Worm (Caenorhabditis elegans) whole organism, L3 larva: Measurements from ENCODE around the gene dnj-26.

Experiments used
- R02D3.7 ChIP-seq: fragments of 150-350 bp; optimal IDR thresholded peaks from 2 replicates; lab custom pipeline; 2014; ENCODE audit warnings: missing biosample characterization, missing genetic modification characterization
- ZK546.5 ChIP-seq: sonication (generic microtip); optimal IDR thresholded peaks from 2 replicates; lab custom pipeline; 2017; ENCODE audit warnings: missing biosample characterization, missing genetic modification characterization
- aly-2 ChIP-seq: fragments of 150-350 bp; optimal IDR thresholded peaks from 2 replicates; lab custom pipeline; 2014; ENCODE audit warnings: missing biosample characterization, missing genetic modification characterization
- ama-1 ChIP-seq: fragments of 150-350 bp; optimal IDR thresholded peaks from 2 replicates; lab custom pipeline; 2018
- ceh-16 ChIP-seq: sonication (generic microtip); optimal IDR thresholded peaks from 2 replicates; lab custom pipeline; 2017; ENCODE audit warnings: missing biosample characterization, missing genetic modification characterization
- ceh-9 ChIP-seq: sonication (generic microtip); optimal IDR thresholded peaks from 2 replicates; lab custom pipeline; 2018; ENCODE audit warnings: missing biosample characterization, missing genetic modification characterization
- daf-12 ChIP-seq: fragments of 150-350 bp; optimal IDR thresholded peaks from 2 replicates; lab custom pipeline; 2014; ENCODE audit warnings: missing biosample characterization, missing genetic modification reagents, missing genetic modification characterization
- egl-5 ChIP-seq: fragments of 150-350 bp; optimal IDR thresholded peaks from 2 replicates; lab custom pipeline; 2017; ENCODE audit warnings: missing biosample characterization, missing genetic modification reagents, missing genetic modification characterization, inconsistent platforms
- elt-1 ChIP-seq: fragments of 150-350 bp; optimal IDR thresholded peaks from 2 replicates; lab custom pipeline; 2014; ENCODE audit warnings: missing biosample characterization, missing genetic modification characterization
- eor-1 ChIP-seq, 2 experiments: fragments of 150-350 bp; optimal IDR thresholded peaks; 2 replicates each; lab custom pipeline; 2014 to 2018; ENCODE audit warnings: missing biosample characterization in 2 of 2, missing genetic modification characterization in 2 of 2
- fos-1 ChIP-seq: fragments of 150-350 bp; optimal IDR thresholded peaks from 2 replicates; lab custom pipeline; 2014; ENCODE audit warnings: missing biosample characterization, missing genetic modification characterization
- hmg-11 ChIP-seq: sonication (generic microtip); optimal IDR thresholded peaks from 2 replicates; lab custom pipeline; 2016; ENCODE audit warnings: missing genetic modification characterization, missing compliant biosample characterization
- jun-1 ChIP-seq: fragments of 150-350 bp; optimal IDR thresholded peaks from 2 replicates; lab custom pipeline; 2014; ENCODE audit warnings: missing biosample characterization, missing genetic modification reagents, missing genetic modification characterization
- lin-15B ChIP-seq: fragments of 150-350 bp; optimal IDR thresholded peaks from 2 replicates; lab custom pipeline; 2014; ENCODE audit warnings: missing biosample characterization, missing genetic modification characterization
- lin-39 ChIP-seq: fragments of 150-350 bp; optimal IDR thresholded peaks from 2 replicates; lab custom pipeline; 2018; ENCODE audit warnings: missing biosample characterization, missing genetic modification reagents, missing genetic modification characterization
- lsy-12 ChIP-seq: sonication (generic microtip); optimal IDR thresholded peaks from 2 replicates; lab custom pipeline; 2016; ENCODE audit warnings: mild to moderate bottlenecking, missing genetic modification characterization, missing compliant biosample characterization
- mdl-1 ChIP-seq: fragments of 150-350 bp; optimal IDR thresholded peaks from 2 replicates; lab custom pipeline; 2014; ENCODE audit warnings: missing biosample characterization, missing genetic modification characterization
- mml-1 ChIP-seq: fragments of 150-350 bp; sonication (generic microtip); optimal IDR thresholded peaks from 3 replicates; lab custom pipeline; 2014; ENCODE audit warnings: missing biosample characterization, missing genetic modification characterization
- nfya-1 ChIP-seq: sonication (generic microtip); optimal IDR thresholded peaks from 2 replicates; lab custom pipeline; 2017; ENCODE audit warnings: missing genetic modification characterization, mild to moderate bottlenecking, missing compliant biosample characterization, antibody characterized with exemption, moderate library complexity; ENCODE audit not compliant: insufficient read depth
- nhr-11 ChIP-seq: fragments of 150-350 bp; optimal IDR thresholded peaks from 2 replicates; lab custom pipeline; 2014; ENCODE audit warnings: missing biosample characterization, missing genetic modification characterization
- nhr-12 ChIP-seq: fragments of 150-350 bp; optimal IDR thresholded peaks from 2 replicates; lab custom pipeline; 2014; ENCODE audit warnings: missing biosample characterization, missing genetic modification characterization
- nhr-23 ChIP-seq: fragments of 150-350 bp; optimal IDR thresholded peaks from 2 replicates; lab custom pipeline; 2014; ENCODE audit warnings: missing biosample characterization, missing genetic modification reagents, missing genetic modification characterization
- nhr-25 ChIP-seq: sonication (generic microtip); optimal IDR thresholded peaks from 2 replicates; lab custom pipeline; 2017; ENCODE audit warnings: missing biosample characterization, missing genetic modification characterization
- nhr-28 ChIP-seq: fragments of 150-350 bp; optimal IDR thresholded peaks from 2 replicates; lab custom pipeline; 2014; ENCODE audit warnings: missing biosample characterization, missing genetic modification characterization
- nhr-43 ChIP-seq: sonication (generic microtip); optimal IDR thresholded peaks from 2 replicates; lab custom pipeline; 2016; ENCODE audit warnings: mild to moderate bottlenecking, missing genetic modification characterization, missing compliant biosample characterization; ENCODE audit not compliant: poor library complexity, severe bottlenecking
- nhr-67 ChIP-seq: fragments of 150-350 bp; optimal IDR thresholded peaks from 2 replicates; lab custom pipeline; 2014; ENCODE audit warnings: missing biosample characterization, missing genetic modification characterization
- pha-4 ChIP-seq: fragments of 150-350 bp; optimal IDR thresholded peaks from 2 replicates; lab custom pipeline; 2014; ENCODE audit warnings: missing biosample characterization, missing genetic modification reagents, missing genetic modification characterization
- pqm-1 ChIP-seq: fragments of 150-350 bp; optimal IDR thresholded peaks from 2 replicates; lab custom pipeline; 2017; ENCODE audit warnings: missing biosample characterization, missing genetic modification characterization, inconsistent platforms
- sea-2 ChIP-seq: fragments of 150-350 bp; sonication (generic microtip); optimal IDR thresholded peaks from 4 replicates; lab custom pipeline; 2014; ENCODE audit warnings: missing biosample characterization, missing genetic modification reagents, missing genetic modification characterization
- skn-1 ChIP-seq: fragments of 150-350 bp; optimal IDR thresholded peaks from 2 replicates; lab custom pipeline; 2014; ENCODE audit warnings: missing biosample characterization, missing genetic modification characterization
- snpc-4 ChIP-seq: fragments of 150-350 bp; optimal IDR thresholded peaks from 2 replicates; lab custom pipeline; 2014; ENCODE audit warnings: missing biosample characterization, missing genetic modification characterization
- tbx-2 ChIP-seq: sonication (generic microtip); optimal IDR thresholded peaks from 2 replicates; lab custom pipeline; 2016; ENCODE audit warnings: mild to moderate bottlenecking, missing genetic modification characterization, missing compliant biosample characterization
- unc-39 ChIP-seq: sonication (generic microtip); optimal IDR thresholded peaks from 4 replicates; lab custom pipeline; 2017; ENCODE audit warnings: missing biosample characterization, missing genetic modification characterization
- unc-62 ChIP-seq: fragments of 150-350 bp; sonication (generic microtip); optimal IDR thresholded peaks from 4 replicates; lab custom pipeline; 2014; ENCODE audit warnings: missing biosample characterization, missing genetic modification reagents, missing genetic modification characterization
- zag-1 ChIP-seq: fragments of 150-350 bp; optimal IDR thresholded peaks from 2 replicates; lab custom pipeline; 2014; ENCODE audit warnings: missing biosample characterization, missing genetic modification characterization
- ztf-11 ChIP-seq: fragments of 150-350 bp; optimal IDR thresholded peaks from 2 replicates; lab custom pipeline; 2014; ENCODE audit warnings: missing biosample characterization, missing genetic modification characterization

The dnj-26 gene

ce11 chrIV:12268272-12269045 is 16.0 kb upstream of the dnj-26 start, which contains the start of the genes ppm-1.H and rpl-34:
Gene ppm-1.H, minus strand, starts transcription at chrIV:12268322.
Gene rpl-34, plus strand, starts transcription at chrIV:12268995.
- peak; percentile 27 for TF ChIP-seq nhr-23 (tag; lab: Kevin White, UChicago)
- no peak for TF ChIP-seq mdl-1 (tag; lab: Kevin White, UChicago)
- TF ChIP-seq nfya-1 (tag; lab: Kevin White, UChicago): peak; percentile 95
- TF ChIP-seq lsy-12 (tag; lab: Kevin White, UChicago): no peak
- TF ChIP-seq fos-1: no peak
- TF ChIP-seq hmg-11 (tag; lab: Kevin White, UChicago): peak; percentile 31
- TF ChIP-seq egl-5 (tag; lab: Kevin White, UChicago): peak; percentile 87
- no peak for TF ChIP-seq nhr-43 (tag; lab: Kevin White, UChicago)
- TF ChIP-seq lin-39 (tag; lab: Kevin White, UChicago): peak; percentile 85
- TF ChIP-seq daf-12: no peak
- no peak for TF ChIP-seq nhr-12 (tag; lab: Kevin White, UChicago)
- TF ChIP-seq pha-4 (tag; lab: Kevin White, UChicago): peak; percentile 88
- no peak for TF ChIP-seq ama-1 (lab: Kevin White, UChicago)
- TF ChIP-seq pqm-1 (tag; lab: Kevin White, UChicago): peak; percentile 11
- TF ChIP-seq R02D3.7 (tag; lab: Kevin White, UChicago): peak; percentile 88
- TF ChIP-seq elt-1: no peak
- TF ChIP-seq aly-2 (tag; lab: Kevin White, UChicago): no peak
- TF ChIP-seq ZK546.5 (tag; lab: Kevin White, UChicago): no peak
- TF ChIP-seq nhr-25 (tag; lab: Kevin White, UChicago): peak; percentile 37
- TF ChIP-seq lin-15B: peak; percentile 82
- TF ChIP-seq skn-1 (tag; lab: Kevin White, UChicago): peak; percentile 21
- TF ChIP-seq snpc-4 (tag; lab: Kevin White, UChicago): no peak

DNA sequence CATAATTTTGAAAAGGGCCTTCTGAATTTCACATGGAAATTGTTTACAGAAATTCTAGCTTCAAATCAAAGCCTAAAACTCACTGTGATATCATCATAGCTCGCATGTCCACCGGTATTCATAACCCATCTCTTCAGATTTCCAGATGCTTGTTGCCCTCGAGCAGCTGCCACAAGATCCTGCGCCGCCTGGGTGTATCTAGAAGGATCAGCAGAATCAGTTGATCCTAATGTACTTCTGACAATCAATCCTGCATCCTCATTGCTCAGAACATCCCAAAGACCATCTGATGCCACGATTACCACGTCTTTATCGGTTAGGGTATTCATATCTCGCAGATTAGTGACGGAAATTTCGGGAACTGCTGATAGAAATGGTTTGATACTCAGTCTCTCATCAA is 13.4 kb upstream of the dnj-26 start:
- no peak for TF ChIP-seq jun-1 (tag; lab: Kevin White, UChicago)
- no peak for TF ChIP-seq aly-2 (tag; lab: Kevin White, UChicago)
- TF ChIP-seq zag-1 (tag; lab: Kevin White, UChicago): no peak
- no peak for TF ChIP-seq sea-2 (GFP tag; lab: Kevin White, UChicago)
- no peak for TF ChIP-seq nhr-67 (tag; lab: Kevin White, UChicago)
- TF ChIP-seq skn-1 (tag; lab: Kevin White, UChicago): no peak
- TF ChIP-seq ceh-9 (tag; lab: Kevin White, UChicago): no peak
- TF ChIP-seq ceh-16 (tag; lab: Kevin White, UChicago): no peak
- TF ChIP-seq tbx-2: no peak
- TF ChIP-seq nhr-25 (tag; lab: Kevin White, UChicago): no peak
- TF ChIP-seq nhr-28 (tag; lab: Kevin White, UChicago): no peak
- no peak for TF ChIP-seq nhr-11 (tag; lab: Kevin White, UChicago)
- TF ChIP-seq nfya-1 (tag; lab: Kevin White, UChicago): no peak
- no peak for TF ChIP-seq mml-1 (tag; lab: Kevin White, UChicago)
- no peak for TF ChIP-seq unc-39 (tag; lab: Kevin White, UChicago)
- no peak for TF ChIP-seq snpc-4 (tag; lab: Kevin White, UChicago)
- TF ChIP-seq eor-1 (tag; optimal IDR thresholded peaks at IDR 0.05; lab: Kevin White, UChicago): no peak

- no peak for TF ChIP-seq nhr-28 (tag; lab: Kevin White, UChicago)
- no peak for TF ChIP-seq ztf-11 (tag; lab: Kevin White, UChicago)
- TF ChIP-seq lsy-12 (tag; lab: Kevin White, UChicago): no peak
- no peak for TF ChIP-seq nhr-67 (tag; lab: Kevin White, UChicago)
- TF ChIP-seq unc-62: no peak
- TF ChIP-seq snpc-4 (tag; lab: Kevin White, UChicago): no peak
- TF ChIP-seq eor-1 (tag; optimal IDR thresholded peaks at IDR 0.05; lab: Kevin White, UChicago): no peak
- TF ChIP-seq ZK546.5 (tag; lab: Kevin White, UChicago): no peak
- TF ChIP-seq elt-1: no peak
- no peak for TF ChIP-seq skn-1 (tag; lab: Kevin White, UChicago)
- TF ChIP-seq R02D3.7 (tag; lab: Kevin White, UChicago): no peak
- no peak for TF ChIP-seq nhr-43 (tag; lab: Kevin White, UChicago)
- no peak for TF ChIP-seq ceh-16 (tag; lab: Kevin White, UChicago)
Measured at ce11 chrIV:12261353-12261752, 8.9 kb upstream of the dnj-26 start, which contains the start of gene sre-14. Gene sre-14, minus strand, starts transcription at chrIV:12261453.
